Fruit fly (Drosophila melanogaster): ENCODE data around the gene CG13995.

DNA sequence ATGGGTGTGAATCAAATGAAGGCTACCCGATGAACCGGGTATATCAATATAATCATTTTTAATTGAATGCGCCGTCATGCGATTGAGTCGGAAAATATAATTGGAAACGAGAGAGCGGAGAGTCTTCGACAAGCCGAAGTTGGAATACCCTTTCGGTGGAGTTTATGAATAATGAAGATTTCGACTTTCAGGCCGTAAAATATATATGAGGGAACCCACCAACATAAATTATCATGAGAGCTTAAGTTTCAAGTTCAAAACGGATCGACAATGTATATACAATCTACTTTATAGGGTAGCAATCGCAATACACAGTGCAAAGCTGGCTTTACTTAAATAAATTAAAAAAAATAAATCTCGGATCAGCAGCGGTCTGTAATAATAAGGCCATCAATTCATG, 22.3 kb upstream of the CG13995 start:
- TF ChIP-seq Sin3A (optimal IDR thresholded peaks at IDR 0.05) (no peak), psq (optimal IDR thresholded peaks at IDR 0.05) (no peak), insv (optimal IDR thresholded peaks at IDR 0.05) (no peak)

All from Kc167 (cell line).